Worm (Caenorhabditis elegans): Measurements from ENCODE around the gene gadr-2.

The gadr-2 gene

ce11 chrIV:9525682-9526416 is 40.9 kb upstream of the gadr-2 start, which contains the start of gene elo-1 (continued):
- no peak for TF ChIP-seq aptf-2 (GFP tag; conservative IDR thresholded peaks at IDR 0.05)
- TF ChIP-seq lin-54 (GFP tag; optimal IDR thresholded peaks at IDR 0.05) = peak; percentile 29
- TF ChIP-seq F23B12.7 (tag; optimal IDR thresholded peaks at IDR 0.05; ENCODE audit: insufficient read depth) = no peak
- TF ChIP-seq ZK185.1 (tag; optimal IDR thresholded peaks at IDR 0.05; ENCODE audit: poor library complexity, severe bottlenecking) = no peak
- peak; percentile 44; the same call in 1 of the 2 replicates for TF ChIP-seq B0336.3 (GFP tag; IDR thresholded peaks at IDR 0.05)
- no peak for TF ChIP-seq Y67H2A.10 (GFP tag; conservative IDR thresholded peaks at IDR 0.05)
- TF ChIP-seq sptf-2 (GFP tag; optimal IDR thresholded peaks at IDR 0.05) = no peak
- TF ChIP-seq nhr-80 (tag; optimal IDR thresholded peaks at IDR 0.05) = peak; percentile 98
- TF ChIP-seq akir-1 (GFP tag; optimal IDR thresholded peaks at IDR 0.05) = no peak
- TF ChIP-seq nhr-90 (tag; optimal IDR thresholded peaks at IDR 0.05) = peak; percentile 5
- TF ChIP-seq ceh-58 (GFP tag; IDR thresholded peaks at IDR 0.05) = no peak
- no peak for TF ChIP-seq snpc-4 (GFP tag; optimal IDR thresholded peaks at IDR 0.05)
- peak in 1 of 4 experiments; percentile 26 for TF ChIP-seq snpc-4 (tag; optimal IDR thresholded peaks at IDR 0.05)
- TF ChIP-seq hmg-20 (GFP tag; IDR thresholded peaks at IDR 0.05) = no peak
- TF ChIP-seq madf-10 (tag; optimal IDR thresholded peaks at IDR 0.05) = peak; percentile 14
- no peak for TF ChIP-seq somi-1 (GFP tag; optimal IDR thresholded peaks at IDR 0.05)
- peak; percentile 15 for TF ChIP-seq ztf-22 (GFP tag; optimal IDR thresholded peaks at IDR 0.05)
- TF ChIP-seq tbx-9 (tag; optimal IDR thresholded peaks at IDR 0.05; ENCODE audit: borderline replicate concordance) = no peak
- TF ChIP-seq atf-7 (tag; optimal IDR thresholded peaks at IDR 0.05) = peak; percentile 1
- TF ChIP-seq F10E7.11 (tag; optimal IDR thresholded peaks at IDR 0.05) = no peak
- no peak for TF ChIP-seq ceh-79 (tag; optimal IDR thresholded peaks at IDR 0.05)
- peak; percentile 62; the same call in 1 of the 2 replicates for TF ChIP-seq nfyb-1 (GFP tag; IDR thresholded peaks at IDR 0.05)
- peak; percentile 67 for TF ChIP-seq dox-1 (GFP tag; IDR thresholded peaks at IDR 0.05)
- peak in 1 of 2 experiments; percentile 8 for TF ChIP-seq let-607 (tag; optimal IDR thresholded peaks at IDR 0.05)

- TF ChIP-seq attf-3 (GFP tag; conservative IDR thresholded peaks at IDR 0.05) = peak; percentile 93
- peak; percentile 56 for TF ChIP-seq efl-1 (GFP tag; optimal IDR thresholded peaks at IDR 0.05)
- TF ChIP-seq hmg-1.2 (GFP tag; IDR thresholded peaks at IDR 0.05) = peak; percentile 81
- no peak for TF ChIP-seq madf-3 (GFP tag; IDR thresholded peaks at IDR 0.05)
- no peak for TF ChIP-seq snpc-4 (GFP tag; optimal IDR thresholded peaks at IDR 0.05)
- peak in 2 of 4 experiments; percentile 10 to 62 for TF ChIP-seq snpc-4 (tag; optimal IDR thresholded peaks at IDR 0.05)
- TF ChIP-seq F57A8.1 (GFP tag; optimal IDR thresholded peaks at IDR 0.05) = no peak
- TF ChIP-seq bed-1 (GFP tag; IDR thresholded peaks at IDR 0.05) = no peak
- no peak for TF ChIP-seq B0019.2 (GFP tag; conservative IDR thresholded peaks at IDR 0.05)
- TF ChIP-seq ztf-22 (GFP tag; optimal IDR thresholded peaks at IDR 0.05) = no peak
- peak in 1 of 3 experiments; percentile 61 for TF ChIP-seq lin-35 (GFP tag; optimal IDR thresholded peaks at IDR 0.05)
- TF ChIP-seq nhr-120 (GFP tag; IDR thresholded peaks at IDR 0.05) = no peak
- TF ChIP-seq Y53G8AR.9 (GFP tag; conservative IDR thresholded peaks at IDR 0.05) = no peak
- TF ChIP-seq dpl-1 (GFP tag; optimal IDR thresholded peaks at IDR 0.05) = peak; percentile 53
- TF ChIP-seq lin-54 (GFP tag; optimal IDR thresholded peaks at IDR 0.05) = peak; percentile 80
These were observed 40.0 kb upstream of the gadr-2 start, which contains the start of gene ndua-5 for ce11 chrIV:9524849-9525460. TSS of gene ndua-5 (minus strand) at chrIV:9524899.

Measured in whole organism, young adult.